Worm (Caenorhabditis elegans) whole organism, young adult: Measurements from ENCODE around the gene ZK546.4.

Source experiments
- B0336.3 ChIP-seq: fragments of 200-800 bp; sonication (Bioruptor generic); IDR thresholded peaks from 2 replicates; pipeline ENCODE4 v1.3.6; 2022; ENCODE audit warnings: missing genetic modification characterization, missing compliant biosample characterization
- F22D6.2 ChIP-seq: sonication (generic microtip); optimal IDR thresholded peaks from 2 replicates; lab custom pipeline; 2016; ENCODE audit warnings: mild to moderate bottlenecking, missing genetic modification characterization, missing compliant biosample characterization
- chd-7 ChIP-seq: sonication (generic microtip); optimal IDR thresholded peaks from 2 replicates; lab custom pipeline; 2016; ENCODE audit warnings: mild to moderate bottlenecking, missing genetic modification characterization, moderate library complexity, missing compliant biosample characterization
- gei-17 ChIP-seq: fragments of 200-800 bp; sonication (Bioruptor generic); optimal IDR thresholded peaks from 2 replicates; lab custom pipeline; 2018; ENCODE audit warnings: mild to moderate bottlenecking, missing genetic modification characterization, missing compliant biosample characterization
- lin-35 ChIP-seq, 3 experiments: fragments of 150-350 bp in 2 of 3; sonication (generic microtip) in 1 of 3; optimal IDR thresholded peaks; 2 replicates each; lab custom pipeline; 2014 to 2018; ENCODE audit warnings: missing biosample characterization in 3 of 3, missing genetic modification characterization in 3 of 3, missing genetic modification reagents in 3 of 3
- snpc-4 ChIP-seq, 5 experiments: fragments of 150-350 bp in 1 of 5; sonication (generic microtip) in 4 of 5; optimal IDR thresholded peaks; 2 replicates each; lab custom pipeline; 2014 to 2018; ENCODE audit warnings: missing genetic modification characterization in 5 of 5, missing biosample characterization in 3 of 5, antibody characterized with exemption in 2 of 5, mild to moderate bottlenecking in 2 of 5, missing compliant biosample characterization in 2 of 5, missing genotype in 2 of 5, moderate library complexity in 2 of 5, missing genetic modification reagents in 1 of 5
- tbx-9 ChIP-seq: sonication (generic microtip); optimal IDR thresholded peaks from 2 replicates; lab custom pipeline; 2016; ENCODE audit warnings: borderline replicate concordance, missing genetic modification characterization, inconsistent platforms, missing compliant biosample characterization
- ztf-28 ChIP-seq: fragments of 200-800 bp; sonication (Bioruptor generic); IDR thresholded peaks from 2 replicates; pipeline ENCODE4 v1.3.6; 2022; ENCODE audit warnings: missing genetic modification reagents, missing genetic modification characterization, missing compliant biosample characterization

ce11 chrII:4946775-4947174 is 8.9 kb downstream of the ZK546.4 start:
- no peak for TF ChIP-seq gei-17 (GFP tag; lab: Kevin White, UChicago)
- no peak for TF ChIP-seq B0336.3 (GFP tag; lab: Robert Waterston, UW)
- no peak for TF ChIP-seq F22D6.2
- no peak for TF ChIP-seq lin-35 (GFP tag; optimal IDR thresholded peaks at IDR 0.05; lab: Kevin White, UChicago)
- TF ChIP-seq tbx-9 (tag; lab: Kevin White, UChicago), result no peak
- no peak for TF ChIP-seq ztf-28
- no peak for TF ChIP-seq snpc-4 (GFP tag; optimal IDR thresholded peaks at IDR 0.05; lab: Kevin White, UChicago)
- TF ChIP-seq snpc-4 (tag; optimal IDR thresholded peaks at IDR 0.05; lab: Kevin White, UChicago), result no peak
- TF ChIP-seq chd-7 (tag; lab: Kevin White, UChicago), result no peak
